Fruit fly (Drosophila melanogaster) whole organism, pupa: Measurements from ENCODE around the gene CG9166.

Source experiments
- CG10348 ChIP-seq: fragments of 200-800 bp; sonication (Bioruptor generic); IDR thresholded peaks from 2 replicates; pipeline ENCODE4 v1.3.6; 2022; ENCODE audit warnings: missing biosample characterization, missing genetic modification characterization
- CG12605 ChIP-seq: fragments of 200-800 bp; sonication (Bioruptor generic); IDR thresholded peaks from 2 replicates; pipeline ENCODE4 v1.3.6; 2022; ENCODE audit warnings: missing biosample characterization, missing genetic modification characterization
- CG13204 ChIP-seq: fragments of 200-800 bp; sonication (Bioruptor generic); optimal IDR thresholded peaks from 2 replicates; lab custom pipeline; 2018; ENCODE audit warnings: missing biosample characterization, mild to moderate bottlenecking, missing genetic modification characterization, moderate library complexity
- CG14655 ChIP-seq: fragments of 200-800 bp; sonication (Bioruptor generic); optimal IDR thresholded peaks from 3 replicates; lab custom pipeline; 2017; ENCODE audit warnings: mild to moderate bottlenecking, missing biosample characterization, missing genetic modification reagents, missing genetic modification characterization
- CG15710 ChIP-seq: fragments of 200-800 bp; sonication (Bioruptor generic); optimal IDR thresholded peaks from 2 replicates; lab custom pipeline; 2018; ENCODE audit warnings: missing biosample characterization, mild to moderate bottlenecking, missing genetic modification characterization, moderate library complexity
- CG17806 ChIP-seq: fragments of 200-800 bp; sonication (Bioruptor generic); optimal IDR thresholded peaks from 2 replicates; lab custom pipeline; 2018; ENCODE audit warnings: missing biosample characterization, mild to moderate bottlenecking, missing genetic modification characterization, moderate library complexity
- CG32121 ChIP-seq: fragments of 200-800 bp; sonication (Bioruptor generic); IDR thresholded peaks from 2 replicates; pipeline ENCODE4 v1.3.6; 2022; ENCODE audit warnings: missing biosample characterization, missing genetic modification characterization
- CG34367 ChIP-seq: fragments of 200-800 bp; sonication (Bioruptor generic); optimal IDR thresholded peaks from 2 replicates; lab custom pipeline; 2018; ENCODE audit warnings: missing biosample characterization, mild to moderate bottlenecking, missing genetic modification characterization
- CG4496 ChIP-seq: fragments of 200-800 bp; sonication (Bioruptor generic); IDR thresholded peaks from 3 replicates; pipeline ENCODE4 v1.3.6; 2022; ENCODE audit warnings: missing biosample characterization, missing genetic modification characterization
- CG8159 ChIP-seq: fragments of 200-800 bp; sonication (Bioruptor generic); optimal IDR thresholded peaks from 3 replicates; lab custom pipeline; 2018; ENCODE audit warnings: missing biosample characterization, mild to moderate bottlenecking, missing genetic modification characterization, moderate library complexity
- CG8301 ChIP-seq: fragments of 200-800 bp; sonication (Bioruptor generic); optimal IDR thresholded peaks from 2 replicates; lab custom pipeline; 2018; ENCODE audit warnings: missing biosample characterization, mild to moderate bottlenecking, missing genetic modification characterization
- CG9948 ChIP-seq: fragments of 200-800 bp; sonication (Bioruptor generic); optimal IDR thresholded peaks from 2 replicates; lab custom pipeline; 2018; ENCODE audit warnings: missing biosample characterization, mild to moderate bottlenecking, missing genetic modification characterization, moderate library complexity
- D1 ChIP-seq: fragments of 200-800 bp; sonication (Bioruptor generic); optimal IDR thresholded peaks from 2 replicates; lab custom pipeline; 2018; ENCODE audit warnings: missing biosample characterization, mild to moderate bottlenecking, missing genetic modification characterization, moderate library complexity
- EcR ChIP-seq: fragments of 200-800 bp; sonication (Bioruptor generic); optimal IDR thresholded peaks from 3 replicates; lab custom pipeline; 2019; ENCODE audit warnings: missing biosample characterization, missing genetic modification characterization, mild to moderate bottlenecking, moderate library complexity, missing genetic modification reagents
- Ets98B ChIP-seq: fragments of 200-800 bp; sonication (Bioruptor generic); IDR thresholded peaks from 2 replicates; pipeline ENCODE4 v1.3.6; 2022; ENCODE audit warnings: missing biosample characterization, missing genetic modification characterization
- Pif1A ChIP-seq: fragments of 200-800 bp; sonication (Bioruptor generic); optimal IDR thresholded peaks from 3 replicates; lab custom pipeline; 2016; ENCODE audit warnings: missing biosample characterization, missing genetic modification characterization
- Pif1B ChIP-seq: fragments of 200-800 bp; sonication (Bioruptor generic); optimal IDR thresholded peaks from 3 replicates; lab custom pipeline; 2016; ENCODE audit warnings: missing biosample characterization, missing genetic modification characterization
- Snoo ChIP-seq: fragments of 200-800 bp; sonication (Bioruptor generic); optimal IDR thresholded peaks from 3 replicates; lab custom pipeline; 2017; ENCODE audit warnings: missing biosample characterization, mild to moderate bottlenecking, missing genetic modification characterization, inconsistent platforms
- fd96Ca ChIP-seq: fragments of 200-800 bp; sonication (Bioruptor generic); IDR thresholded peaks from 3 replicates; pipeline ENCODE4 v1.3.6; 2022; ENCODE audit warnings: missing biosample characterization, missing genetic modification characterization
- gl ChIP-seq: fragments of 200-800 bp; sonication (Bioruptor generic); optimal IDR thresholded peaks from 2 replicates; lab custom pipeline; 2018; ENCODE audit warnings: missing biosample characterization, mild to moderate bottlenecking, missing genetic modification characterization
- rn ChIP-seq: fragments of 200-800 bp; sonication (Bioruptor generic); IDR thresholded peaks from 2 replicates; pipeline ENCODE4 v1.3.6; 2022; ENCODE audit warnings: missing biosample characterization, missing genetic modification characterization

Gene CG9166

DNA sequence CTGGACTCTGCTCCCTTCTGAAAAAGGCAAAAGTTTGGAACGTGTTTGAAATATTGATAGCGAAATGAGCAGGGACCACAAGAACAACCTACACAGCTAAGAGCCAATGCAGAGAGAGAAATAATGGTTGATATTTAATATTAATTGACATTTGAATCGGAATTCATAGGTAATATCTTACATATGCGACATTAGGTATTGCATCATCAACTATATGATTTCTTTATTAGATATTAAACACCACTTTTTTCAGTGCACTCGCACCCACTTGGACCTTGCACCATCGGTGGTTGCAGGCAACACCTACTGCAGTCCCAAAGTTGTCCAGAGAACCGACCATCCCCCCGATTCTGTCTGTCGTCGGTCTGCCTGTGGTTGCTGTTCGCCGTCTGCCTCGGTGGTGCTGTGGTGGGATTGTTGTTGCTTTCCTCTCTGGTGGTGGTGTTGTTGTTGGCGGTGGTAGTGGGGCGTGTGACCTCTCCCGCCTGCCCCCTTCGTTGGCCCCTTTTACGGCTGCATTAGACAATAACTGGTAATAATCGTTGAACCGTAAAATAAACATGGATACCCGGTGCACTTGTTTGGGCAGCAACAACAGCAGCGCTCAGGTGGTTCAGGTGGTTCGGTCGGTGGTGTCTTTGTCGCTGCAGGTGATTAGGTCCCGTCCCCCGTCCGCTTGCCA is 28.1 kb downstream of the CG9166 start:
- peak; percentile 69 for TF ChIP-seq Snoo (tag; lab: Kevin White, UChicago)
- peak; percentile 59 for TF ChIP-seq gl (tag; lab: Kevin White, UChicago)
- peak; percentile 68 for TF ChIP-seq CG9948 (tag; lab: Kevin White, UChicago)
- TF ChIP-seq CG10348 (GFP tag; lab: Robert Waterston, UW): no peak
- no peak for TF ChIP-seq D1 (tag; lab: Kevin White, UChicago)
- peak; percentile 82 for TF ChIP-seq rn (GFP tag; lab: Robert Waterston, UW)
- TF ChIP-seq Pif1A (GFP tag; lab: Kevin White, UChicago): peak; percentile 84
- TF ChIP-seq EcR (GFP tag; lab: Kevin White, UChicago): no peak
- TF ChIP-seq CG14655 (GFP tag; lab: Kevin White, UChicago): peak; percentile 91
- peak; percentile 79 for TF ChIP-seq Pif1B
- peak; percentile 91 for TF ChIP-seq CG32121 (GFP tag; lab: Robert Waterston, UW)
- peak; percentile 89 for TF ChIP-seq fd96Ca (GFP tag; lab: Robert Waterston, UW)
- TF ChIP-seq CG12605 (GFP tag; lab: Robert Waterston, UW): peak; percentile 92
- peak; percentile 67 for TF ChIP-seq CG34367 (tag; lab: Kevin White, UChicago)
- TF ChIP-seq CG15710 (tag; lab: Kevin White, UChicago): peak; percentile 71
- TF ChIP-seq CG13204 (GFP tag; lab: Kevin White, UChicago): peak; percentile 43
- TF ChIP-seq CG17806 (tag; lab: Kevin White, UChicago): peak; percentile 69
- TF ChIP-seq CG8301 (tag; lab: Kevin White, UChicago): peak; percentile 88
- TF ChIP-seq CG8159 (tag; lab: Kevin White, UChicago): peak; percentile 63
- peak; percentile 93 for TF ChIP-seq Ets98B (GFP tag; lab: Robert Waterston, UW)
- TF ChIP-seq CG4496 (GFP tag; lab: Robert Waterston, UW): peak; percentile 95

DNA sequence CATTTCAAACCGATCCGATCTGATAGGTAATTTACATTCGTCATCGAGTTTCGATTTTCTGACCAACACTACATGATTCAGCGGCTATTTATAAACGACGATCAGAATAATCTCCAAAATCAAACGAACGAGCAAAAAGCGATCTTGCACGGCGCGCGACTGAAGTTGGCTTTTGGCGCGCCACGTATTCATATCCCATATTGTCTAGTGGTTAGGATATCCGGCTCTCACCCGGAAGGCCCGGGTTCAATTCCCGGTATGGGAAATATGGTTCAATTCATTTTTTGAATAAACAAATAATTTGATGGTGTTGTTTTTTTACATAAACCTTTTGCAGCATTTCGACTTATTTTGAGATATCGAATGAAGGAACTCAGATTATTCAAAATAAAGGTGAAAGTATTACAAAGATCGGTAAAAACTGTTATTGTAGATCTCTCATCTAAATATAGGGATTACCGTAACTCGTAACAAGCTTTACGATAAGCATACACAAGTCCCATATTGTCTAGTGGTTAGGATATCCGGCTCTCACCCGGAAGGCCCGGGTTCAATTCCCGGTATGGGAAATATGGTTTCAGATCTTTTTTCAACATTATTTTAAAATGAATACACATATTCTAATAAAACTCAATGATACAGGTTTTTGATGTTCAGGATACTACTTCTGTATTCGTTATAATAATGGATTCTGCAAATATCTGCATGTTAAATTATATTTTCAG is 29.0 kb downstream of the CG9166 start:
- no peak for TF ChIP-seq Pif1A (GFP tag; lab: Kevin White, UChicago)
- no peak for TF ChIP-seq CG10348 (GFP tag; lab: Robert Waterston, UW)
- no peak for TF ChIP-seq rn (GFP tag; lab: Robert Waterston, UW)
- no peak for TF ChIP-seq CG9948 (tag; lab: Kevin White, UChicago)
- TF ChIP-seq CG8301 (tag; lab: Kevin White, UChicago): no peak
- TF ChIP-seq Snoo (tag; lab: Kevin White, UChicago): no peak
- TF ChIP-seq EcR (GFP tag; lab: Kevin White, UChicago): no peak
- TF ChIP-seq CG15710 (tag; lab: Kevin White, UChicago): no peak

DNA sequence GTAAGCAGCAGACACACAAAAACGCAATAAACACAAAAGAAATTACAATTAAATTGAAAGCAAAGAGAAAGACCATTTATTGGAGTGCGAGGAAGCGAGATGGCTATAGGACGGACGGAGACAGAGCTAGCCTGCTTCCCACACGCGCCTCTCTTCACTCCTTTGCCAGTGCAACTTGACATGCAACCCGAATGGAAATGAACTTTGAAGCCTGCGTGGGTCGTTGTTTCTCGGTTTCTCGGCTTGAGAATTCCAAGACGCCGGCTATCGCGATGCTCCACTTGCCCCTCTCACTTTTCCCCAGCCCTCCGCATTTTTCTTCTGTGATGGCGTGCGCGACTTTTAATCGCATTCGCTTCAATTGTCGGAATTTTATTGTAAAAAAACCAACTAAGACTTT is 30.0 kb downstream of the CG9166 start:
- TF ChIP-seq CG4496 (GFP tag; lab: Robert Waterston, UW) (peak; percentile 26; the same call in 1 of the 3 replicates), CG8301 (tag; lab: Kevin White, UChicago) (no peak), CG9948 (tag; lab: Kevin White, UChicago) (no peak), fd96Ca (GFP tag; lab: Robert Waterston, UW) (0 out of 3 replicates have a peak, but pooled peaks have one; percentile 37), CG34367 (tag; lab: Kevin White, UChicago) (peak; percentile 24), CG10348 (GFP tag; lab: Robert Waterston, UW) (no peak), CG15710 (tag; lab: Kevin White, UChicago) (peak; percentile 14), CG13204 (GFP tag; lab: Kevin White, UChicago) (peak; percentile 70), CG12605 (GFP tag; lab: Robert Waterston, UW) (0 out of 2 replicates have a peak, but pooled peaks have one; percentile 35), EcR (GFP tag; lab: Kevin White, UChicago) (peak; percentile 54), CG14655 (GFP tag; lab: Kevin White, UChicago) (peak; percentile 29), D1 (tag; lab: Kevin White, UChicago) (no peak), gl (tag; lab: Kevin White, UChicago) (peak; percentile 42), Ets98B (GFP tag; lab: Robert Waterston, UW) (peak; percentile 26; the same call in 1 of the 2 replicates)

DNA sequence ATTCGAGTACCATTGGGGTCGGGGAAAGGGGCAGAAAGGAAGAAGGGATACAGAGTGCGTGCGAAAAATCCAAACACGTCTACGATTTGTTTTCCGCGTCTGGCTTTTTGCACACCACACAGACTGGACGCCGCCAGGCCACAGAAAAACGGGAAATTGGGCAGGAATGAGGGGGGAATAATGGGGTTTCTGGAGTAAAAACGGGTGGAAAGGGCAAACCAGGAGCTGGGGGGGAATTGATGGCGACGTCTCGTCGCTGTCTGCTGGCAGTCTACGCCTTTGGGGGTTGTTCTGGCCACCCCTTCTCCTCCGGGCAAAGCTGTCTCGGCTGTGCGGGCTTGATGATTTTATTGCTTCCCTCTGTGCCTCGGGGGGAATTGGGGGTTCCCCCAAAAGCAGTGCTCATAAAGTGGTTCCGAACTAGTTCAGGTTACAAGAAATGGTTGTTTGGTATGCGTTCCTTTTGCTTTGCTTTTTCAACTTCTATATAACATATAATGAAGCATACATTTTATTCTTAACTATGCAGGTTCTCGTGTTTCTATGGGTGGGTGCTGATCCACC is 34.8 kb downstream of the CG9166 start:
- no peak for TF ChIP-seq CG9948 (tag; lab: Kevin White, UChicago)
- TF ChIP-seq rn (GFP tag; lab: Robert Waterston, UW): 0 out of 2 replicates have a peak, but pooled peaks have one; percentile 6
- TF ChIP-seq CG8301 (tag; lab: Kevin White, UChicago): no peak
- TF ChIP-seq CG12605 (GFP tag; lab: Robert Waterston, UW): no peak
- peak; percentile 8 for TF ChIP-seq Snoo (tag; lab: Kevin White, UChicago)
- TF ChIP-seq CG32121 (GFP tag; lab: Robert Waterston, UW): no peak

DNA sequence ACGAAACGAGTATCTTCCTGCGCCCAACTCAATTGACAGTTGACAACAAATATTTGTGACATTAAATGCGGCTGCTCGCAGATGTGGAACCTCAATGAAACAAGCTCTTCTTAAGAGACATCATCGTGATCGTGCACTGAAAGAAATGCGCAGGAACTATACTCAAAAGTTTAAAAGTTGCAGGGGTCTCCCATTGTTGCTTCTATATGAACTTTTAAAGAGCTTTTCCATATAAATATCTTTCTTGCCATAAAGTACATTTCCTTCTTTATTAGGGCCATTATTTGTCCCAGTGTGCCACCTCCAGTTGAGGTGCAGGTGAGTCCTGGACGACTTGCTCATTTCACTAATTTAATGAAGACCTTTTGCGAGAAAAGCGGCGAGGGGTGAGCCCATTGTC is 37.2 kb downstream of the CG9166 start:
- TF ChIP-seq CG15710 (tag; lab: Kevin White, UChicago) (peak; percentile 76), CG17806 (tag; lab: Kevin White, UChicago) (peak; percentile 58), CG8301 (tag; lab: Kevin White, UChicago) (no peak), CG34367 (tag; lab: Kevin White, UChicago) (peak; percentile 40), Pif1A (GFP tag; lab: Kevin White, UChicago) (peak; percentile 22), CG8159 (tag; lab: Kevin White, UChicago) (peak; percentile 65), Snoo (tag; lab: Kevin White, UChicago) (peak; percentile 73), CG10348 (GFP tag; lab: Robert Waterston, UW) (no peak), CG13204 (GFP tag; lab: Kevin White, UChicago) (peak; percentile 17), Pif1B (no peak), gl (tag; lab: Kevin White, UChicago) (no peak), CG9948 (tag; lab: Kevin White, UChicago) (peak; percentile 42), rn (GFP tag; lab: Robert Waterston, UW) (0 out of 2 replicates have a peak, but pooled peaks have one; percentile 19), CG14655 (GFP tag; lab: Kevin White, UChicago) (peak; percentile 20)
